Fruit fly (Drosophila melanogaster): ENCODE results near the gene Acer.
A peak's percentile ranks its signal among the peaks of the same experiment; 100 is the strongest.

Acer gene

DNA sequence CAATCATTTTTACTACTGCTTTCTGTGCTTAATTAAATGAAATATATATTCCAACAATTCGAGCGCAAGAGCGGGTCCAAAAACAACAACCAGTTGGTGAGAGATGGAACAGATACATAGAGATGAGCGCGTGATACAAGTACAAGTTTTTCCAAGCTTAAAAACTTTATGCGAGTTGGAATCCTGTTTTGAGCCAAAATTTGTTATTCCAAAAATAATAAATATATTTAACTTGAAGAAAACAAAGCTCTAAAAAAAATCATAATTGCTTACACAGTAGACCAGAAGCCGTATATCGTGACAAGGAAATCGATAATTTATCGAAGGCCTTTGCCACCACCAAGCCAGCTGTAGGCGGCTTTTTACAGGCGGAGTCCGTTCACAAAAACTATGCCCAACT is 7.0 kb upstream of the Acer start, which contains the start of the genes CG13097 and PIG-U (continued):
- peak; percentile 3 for TF ChIP-seq MESR4 (GFP tag; optimal IDR thresholded peaks at IDR 0.05)
- TF ChIP-seq kah (GFP tag; optimal IDR thresholded peaks at IDR 0.05), result peak; percentile 59
- TF ChIP-seq sob (GFP tag; IDR thresholded peaks at IDR 0.05), result peak; percentile 94
- peak; percentile 72 for TF ChIP-seq esg (GFP tag; conservative IDR thresholded peaks at IDR 0.05)
- TF ChIP-seq CG4424 (GFP tag; optimal IDR thresholded peaks at IDR 0.05), result peak; percentile 87
- TF ChIP-seq emc (GFP tag; optimal IDR thresholded peaks at IDR 0.05), result no peak
- TF ChIP-seq CG7271 (tag; optimal IDR thresholded peaks at IDR 0.05), result peak; percentile 33
- peak; percentile 70 for TF ChIP-seq Taf1 (GFP tag; IDR thresholded peaks at IDR 0.05)
- peak; percentile 83 for TF ChIP-seq vfl (GFP tag; optimal IDR thresholded peaks at IDR 0.05)
- TF ChIP-seq CG6272 (GFP tag; IDR thresholded peaks at IDR 0.05), result peak; percentile 74
- TF ChIP-seq Usf (GFP tag; optimal IDR thresholded peaks at IDR 0.05), result peak; percentile 20
- peak; percentile 51 for TF ChIP-seq wor (GFP tag; IDR thresholded peaks at IDR 0.05)
- TF ChIP-seq CG11560 (tag; IDR thresholded peaks at IDR 0.05), result 0 out of 3 replicates have a peak, but pooled peaks have one; percentile 50
- TF ChIP-seq CG12155 (GFP tag; optimal IDR thresholded peaks at IDR 0.05), result peak; percentile 86
- TF ChIP-seq vnd (GFP tag; IDR thresholded peaks at IDR 0.05; ENCODE audit: partially characterized antibody), result peak; percentile 90
- TF ChIP-seq H2.0 (GFP tag; IDR thresholded peaks at IDR 0.05), result peak; percentile 79
- TF ChIP-seq cg (GFP tag; optimal IDR thresholded peaks at IDR 0.05), result no peak
- TF ChIP-seq Mes4 (GFP tag; optimal IDR thresholded peaks at IDR 0.05), result peak; percentile 12
- peak; percentile 85 for TF ChIP-seq CG12942 (GFP tag; optimal IDR thresholded peaks at IDR 0.05)
- TF ChIP-seq BEAF-32 (GFP tag; optimal IDR thresholded peaks at IDR 0.05), result peak; percentile 94
- TF ChIP-seq lov (optimal IDR thresholded peaks at IDR 0.05), result no peak
- TF ChIP-seq lov (GFP tag; IDR thresholded peaks at IDR 0.05), result no peak
- TF ChIP-seq Dref (GFP tag; IDR thresholded peaks at IDR 0.05), result peak; percentile 79
- TF ChIP-seq CG4617 (GFP tag; optimal IDR thresholded peaks at IDR 0.05; ENCODE audit: borderline replicate concordance), result peak; percentile 91
- TF ChIP-seq Ssrp (tag; optimal IDR thresholded peaks at IDR 0.05), result peak; percentile 63
- TF ChIP-seq Spps (tag; optimal IDR thresholded peaks at IDR 0.05), result peak; percentile 57
- 0 out of 3 replicates have a peak, but pooled peaks have one; percentile 45 for TF ChIP-seq CG2889 (GFP tag; IDR thresholded peaks at IDR 0.05)
- peak; percentile 50 for TF ChIP-seq ttk (GFP tag; IDR thresholded peaks at IDR 0.05)
- TF ChIP-seq Dbx (GFP tag; IDR thresholded peaks at IDR 0.05), result peak; percentile 87
- TF ChIP-seq Fer3 (tag; optimal IDR thresholded peaks at IDR 0.05), result peak; percentile 77
- TF ChIP-seq CG7839 (tag; optimal IDR thresholded peaks at IDR 0.05), result peak; percentile 75
- no peak for TF ChIP-seq kni (GFP tag; optimal IDR thresholded peaks at IDR 0.05)
- peak; percentile 84 for TF ChIP-seq CG1647 (GFP tag; optimal IDR thresholded peaks at IDR 0.05)
- TF ChIP-seq CG8765 (GFP tag; IDR thresholded peaks at IDR 0.05), result peak; percentile 71
- TF ChIP-seq CG8924 (tag; optimal IDR thresholded peaks at IDR 0.05), result peak; percentile 69
- TF ChIP-seq CG12659 (GFP tag; optimal IDR thresholded peaks at IDR 0.05), result peak; percentile 79
- peak; percentile 74 for TF ChIP-seq CG17385 (GFP tag; optimal IDR thresholded peaks at IDR 0.05)
- TF ChIP-seq Hmx (GFP tag; optimal IDR thresholded peaks at IDR 0.05), result peak; percentile 35
- TF ChIP-seq CG15479 (GFP tag; optimal IDR thresholded peaks at IDR 0.05), result no peak
- TF ChIP-seq CG2712 (tag; optimal IDR thresholded peaks at IDR 0.05), result peak; percentile 90
- peak; percentile 78 for TF ChIP-seq CG9609 (GFP tag; optimal IDR thresholded peaks at IDR 0.05)
- peak; percentile 56 for TF ChIP-seq CG1233 (GFP tag; optimal IDR thresholded peaks at IDR 0.05)
- TF ChIP-seq CG6254 (GFP tag; optimal IDR thresholded peaks at IDR 0.05), result no peak
- peak; percentile 57 for TF ChIP-seq CG6765 (GFP tag; optimal IDR thresholded peaks at IDR 0.05)
- TF ChIP-seq CG32767 (GFP tag; IDR thresholded peaks at IDR 0.05), result peak; percentile 57; the same call in 1 of the 2 replicates
- TF ChIP-seq CG7556 (GFP tag; optimal IDR thresholded peaks at IDR 0.05), result peak; percentile 70
- TF ChIP-seq Hr3 (GFP tag; optimal IDR thresholded peaks at IDR 0.05), result peak; percentile 77
- no peak for TF ChIP-seq CG8478 (optimal IDR thresholded peaks at IDR 0.05)
- peak; percentile 96 for TF ChIP-seq unc-4 (GFP tag; IDR thresholded peaks at IDR 0.05; ENCODE audit: partially characterized antibody)
- TF ChIP-seq Mrtf (GFP tag; IDR thresholded peaks at IDR 0.05), result no peak; the same call in 2 of the 3 replicates
- TF ChIP-seq CG18619 (GFP tag; optimal IDR thresholded peaks at IDR 0.05), result peak; percentile 46
